Worm (Caenorhabditis elegans) whole organism, young adult: ENCODE results near the gene pqn-53.
A peak's percentile ranks its signal among the peaks of the same experiment; 100 is the strongest.

ENCODE experiments used
- F23B12.7 ChIP-seq: sonication (generic microtip); optimal IDR thresholded peaks from 2 replicates; lab custom pipeline; 2017; ENCODE audit warnings: missing genetic modification characterization, mild to moderate bottlenecking, missing compliant biosample characterization, antibody characterized with exemption, moderate library complexity; ENCODE audit not compliant: insufficient read depth
- F39B2.1 ChIP-seq: fragments of 200-800 bp; sonication (Bioruptor generic); IDR thresholded peaks from 2 replicates; pipeline ENCODE4 v1.3.6; 2022; ENCODE audit warnings: missing genetic modification reagents, missing genetic modification characterization, missing compliant biosample characterization
- K12H6.12 ChIP-seq: fragments of 200-800 bp; sonication (Bioruptor generic); optimal IDR thresholded peaks from 2 replicates; lab custom pipeline; 2018; ENCODE audit warnings: mild to moderate bottlenecking, missing genetic modification characterization, missing compliant biosample characterization
- Y53G8AR.9 ChIP-seq: fragments of 200-800 bp; sonication (Bioruptor generic); conservative IDR thresholded peaks from 2 replicates; pipeline ENCODE4 v1.3.6; 2022; ENCODE audit warnings: missing genetic modification reagents, missing genetic modification characterization, missing compliant biosample characterization
- Y67H2A.10 ChIP-seq: fragments of 200-800 bp; sonication (Bioruptor generic); conservative IDR thresholded peaks from 2 replicates; pipeline ENCODE4 v1.3.6; 2022; ENCODE audit warnings: missing genetic modification reagents, missing genetic modification characterization, missing compliant biosample characterization
- Y79H2A.3 ChIP-seq: fragments of 200-800 bp; sonication (Bioruptor generic); conservative IDR thresholded peaks from 2 replicates; pipeline ENCODE4 v1.3.6; 2022; ENCODE audit warnings: missing genetic modification reagents, missing genetic modification characterization, missing compliant biosample characterization
- ZK185.1 ChIP-seq: sonication (generic microtip); optimal IDR thresholded peaks from 2 replicates; lab custom pipeline; 2016; ENCODE audit warnings: mild to moderate bottlenecking, missing genetic modification characterization, missing compliant biosample characterization; ENCODE audit not compliant: poor library complexity, severe bottlenecking
- ama-1 ChIP-seq, 3 experiments: fragments of 150-350 bp in 1 of 3; sonication (generic microtip) in 2 of 3; optimal IDR thresholded peaks; 2 replicates each; lab custom pipeline; 2014 to 2018; ENCODE audit warnings: missing biosample characterization in 2 of 3, missing genetic modification characterization in 2 of 3, missing genetic modification reagents in 2 of 3
- athp-1 ChIP-seq: sonication (generic microtip); optimal IDR thresholded peaks from 2 replicates; lab custom pipeline; 2017; ENCODE audit warnings: mild to moderate bottlenecking, missing genetic modification characterization, missing compliant biosample characterization
- attf-5 ChIP-seq: fragments of 200-800 bp; sonication (Bioruptor generic); optimal IDR thresholded peaks from 2 replicates; lab custom pipeline; 2018; ENCODE audit warnings: mild to moderate bottlenecking, missing genetic modification characterization, missing compliant biosample characterization
- attf-6 ChIP-seq: fragments of 200-800 bp; sonication (Bioruptor generic); IDR thresholded peaks from 2 replicates; pipeline ENCODE4 v1.3.6; 2022; ENCODE audit warnings: missing genetic modification reagents, missing genetic modification characterization, missing compliant biosample characterization
- bed-2 ChIP-seq: fragments of 200-800 bp; sonication (Bioruptor generic); IDR thresholded peaks from 2 replicates; pipeline ENCODE4 v1.3.6; 2022; ENCODE audit warnings: missing genetic modification reagents, missing genetic modification characterization, missing compliant biosample characterization
- cebp-1 ChIP-seq, 2 experiments: fragments of 200-800 bp in 1 of 2; sonication (Bioruptor generic) in 1 of 2; sonication (generic microtip) in 1 of 2; IDR thresholded peaks in 1 of 2; optimal IDR thresholded peaks in 1 of 2; 2 replicates each; pipeline versions ENCODE4 v1.3.6 to Lab custom; 2017 to 2022; ENCODE audit warnings: missing compliant biosample characterization in 2 of 2, missing genetic modification characterization in 2 of 2, mild to moderate bottlenecking in 1 of 2, missing genetic modification reagents in 1 of 2, moderate library complexity in 1 of 2
- ceh-40 ChIP-seq: fragments of 200-800 bp; sonication (Bioruptor generic); IDR thresholded peaks from 2 replicates; pipeline ENCODE4 v1.3.6; 2022; ENCODE audit warnings: missing genetic modification characterization, missing compliant biosample characterization
- ceh-58 ChIP-seq: fragments of 200-800 bp; sonication (Bioruptor generic); IDR thresholded peaks from 2 replicates; pipeline ENCODE4 v1.3.6; 2022; ENCODE audit warnings: missing genetic modification characterization, missing compliant biosample characterization
- dpl-1 ChIP-seq: fragments of 150-350 bp; optimal IDR thresholded peaks from 2 replicates; lab custom pipeline; 2014; ENCODE audit warnings: missing biosample characterization, missing genetic modification reagents, missing genetic modification characterization
- egl-44 ChIP-seq: fragments of 200-800 bp; sonication (Bioruptor generic); IDR thresholded peaks from 2 replicates; pipeline ENCODE4 v1.3.6; 2022; ENCODE audit warnings: missing genetic modification reagents, missing genetic modification characterization, missing compliant biosample characterization
- ekl-4 ChIP-seq: fragments of 200-800 bp; sonication (Bioruptor generic); IDR thresholded peaks from 2 replicates; pipeline ENCODE4 v1.3.6; 2022; ENCODE audit warnings: missing genetic modification reagents, missing genetic modification characterization, missing compliant biosample characterization
- him-1 ChIP-seq: sonication (generic microtip); optimal IDR thresholded peaks from 2 replicates; lab custom pipeline; 2016; ENCODE audit warnings: missing genotype, missing genetic modification reagents, missing genetic modification characterization, missing compliant biosample characterization
- hmg-1.2 ChIP-seq: fragments of 200-800 bp; sonication (Bioruptor generic); IDR thresholded peaks from 2 replicates; pipeline ENCODE4 v1.3.6; 2022; ENCODE audit warnings: missing genetic modification reagents, missing genetic modification characterization, missing compliant biosample characterization
- lin-35 ChIP-seq, 3 experiments: fragments of 150-350 bp in 2 of 3; sonication (generic microtip) in 1 of 3; optimal IDR thresholded peaks; 2 replicates each; lab custom pipeline; 2014 to 2018; ENCODE audit warnings: missing biosample characterization in 3 of 3, missing genetic modification characterization in 3 of 3, missing genetic modification reagents in 3 of 3
- lin-40 ChIP-seq: sonication (generic microtip); optimal IDR thresholded peaks from 2 replicates; lab custom pipeline; 2016; ENCODE audit warnings: missing genetic modification characterization, mild to moderate bottlenecking, missing compliant biosample characterization, missing genotype, missing genetic modification reagents
- lin-54 ChIP-seq: fragments of 200-800 bp; sonication (Bioruptor generic); optimal IDR thresholded peaks from 2 replicates; lab custom pipeline; 2018; ENCODE audit warnings: mild to moderate bottlenecking, missing genetic modification characterization, missing compliant biosample characterization
- madf-3 ChIP-seq: fragments of 200-800 bp; sonication (Bioruptor generic); IDR thresholded peaks from 2 replicates; pipeline ENCODE4 v1.3.6; 2022; ENCODE audit warnings: missing genetic modification reagents, missing genetic modification characterization, missing compliant biosample characterization
- madf-6 ChIP-seq: fragments of 200-800 bp; sonication (Bioruptor generic); IDR thresholded peaks from 2 replicates; pipeline ENCODE4 v1.3.6; 2022; ENCODE audit warnings: missing genetic modification reagents, missing genetic modification characterization, missing compliant biosample characterization
- nhr-80 ChIP-seq: sonication (generic microtip); optimal IDR thresholded peaks from 2 replicates; lab custom pipeline; 2016; ENCODE audit warnings: missing genetic modification characterization, missing compliant biosample characterization
- nhr-90 ChIP-seq: sonication (generic microtip); optimal IDR thresholded peaks from 2 replicates; lab custom pipeline; 2016; ENCODE audit warnings: missing genotype, mild to moderate bottlenecking, missing genetic modification characterization, missing compliant biosample characterization
- sdz-38 ChIP-seq: sonication (generic microtip); optimal IDR thresholded peaks from 2 replicates; lab custom pipeline; 2016; ENCODE audit warnings: missing genotype, missing genetic modification characterization, missing compliant biosample characterization
- sea-2 ChIP-seq: fragments of 200-800 bp; sonication (Bioruptor generic); IDR thresholded peaks from 2 replicates; pipeline ENCODE4 v1.3.6; 2022; ENCODE audit warnings: missing genetic modification characterization, missing compliant biosample characterization
- snpc-1.1 ChIP-seq: sonication (generic microtip); optimal IDR thresholded peaks from 2 replicates; lab custom pipeline; 2017; ENCODE audit warnings: missing genetic modification characterization, mild to moderate bottlenecking, missing compliant biosample characterization, antibody characterized with exemption, moderate library complexity, missing genotype, missing genetic modification reagents; ENCODE audit not compliant: insufficient read depth
- sptf-2 ChIP-seq: fragments of 200-800 bp; sonication (Bioruptor generic); optimal IDR thresholded peaks from 2 replicates; lab custom pipeline; 2018; ENCODE audit warnings: mild to moderate bottlenecking, missing genetic modification characterization, missing compliant biosample characterization
- unc-62 ChIP-seq: fragments of 150-350 bp; optimal IDR thresholded peaks from 2 replicates; lab custom pipeline; 2014; ENCODE audit warnings: missing biosample characterization, missing genetic modification reagents, missing genetic modification characterization
- xnd-1 ChIP-seq: sonication (generic microtip); optimal IDR thresholded peaks from 2 replicates; lab custom pipeline; 2016; ENCODE audit warnings: missing genotype, missing genetic modification reagents, missing genetic modification characterization, missing compliant biosample characterization

Gene pqn-53

DNA sequence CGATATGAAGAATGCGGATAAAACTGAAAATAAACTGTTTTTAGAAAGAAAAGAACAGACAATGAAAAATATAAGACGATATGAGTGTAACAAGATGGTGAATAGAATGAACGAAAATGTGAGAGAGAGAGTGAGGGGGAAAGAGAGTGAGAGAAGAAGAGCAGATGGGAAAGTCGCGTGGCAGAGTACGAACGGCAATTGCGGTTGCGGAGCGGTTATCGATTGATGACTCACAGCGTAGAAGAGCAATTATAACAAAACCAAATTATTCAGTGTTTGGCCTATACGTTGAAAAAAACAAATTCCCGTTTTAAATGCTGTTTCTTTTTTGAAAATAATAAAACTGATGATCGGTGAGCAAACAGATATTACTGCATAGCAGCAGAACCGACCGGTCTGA lies at the start of gene pqn-53:
TSS of gene pqn-53 (minus strand) at position 23 of the 400 bp plus-strand sequence.
- TF ChIP-seq madf-3 (GFP tag; lab: Robert Waterston, UW) (0 out of 2 replicates have a peak, but pooled peaks have one; percentile 48), attf-5 (peak; percentile 21), snpc-1.1 (tag; lab: Kevin White, UChicago) (no peak), attf-6 (0 out of 2 replicates have a peak, but pooled peaks have one; percentile 31), ekl-4 (0 out of 2 replicates have a peak, but pooled peaks have one; percentile 31), K12H6.12 (tag; lab: Kevin White, UChicago) (no peak), egl-44 (no peak), nhr-80 (tag; lab: Kevin White, UChicago) (peak; percentile 12), ZK185.1 (tag; lab: Kevin White, UChicago) (peak; percentile 8), hmg-1.2 (GFP tag; lab: Robert Waterston, UW) (peak; percentile 26; the same call in 1 of the 2 replicates), F23B12.7 (tag; lab: Kevin White, UChicago) (no peak), madf-6 (GFP tag; lab: Robert Waterston, UW) (0 out of 2 replicates have a peak, but pooled peaks have one; percentile 26), cebp-1 (GFP tag; IDR thresholded peaks at IDR 0.05; lab: Robert Waterston, UW) (no peak), cebp-1 (tag; optimal IDR thresholded peaks at IDR 0.05; lab: Kevin White, UChicago) (peak; percentile 36), lin-54 (GFP tag; lab: Kevin White, UChicago) (peak; percentile 23)

DNA sequence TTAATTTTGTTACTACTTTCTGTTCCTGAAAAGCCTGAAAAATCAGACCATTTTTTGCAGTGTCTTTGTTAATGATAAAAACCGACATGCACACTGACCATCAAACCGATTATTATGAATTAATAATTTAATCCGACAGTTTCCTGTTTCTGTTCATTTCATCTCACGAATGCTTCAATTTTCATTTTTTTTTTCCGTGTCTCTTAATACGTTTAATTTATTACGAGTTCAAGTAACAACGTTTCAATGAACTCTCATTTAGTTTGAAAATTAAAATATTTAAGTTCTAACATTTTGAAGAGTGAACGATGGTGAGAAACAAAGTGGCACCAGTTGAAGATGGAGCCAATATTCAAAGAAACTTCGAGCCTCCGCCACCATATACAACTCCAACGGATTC lies 49.5 kb upstream of the pqn-53 start, which contains the start of gene spin-1:
TSS of gene spin-1 (plus strand) at position 301 of the 400 bp plus-strand sequence.
- no peak for TF ChIP-seq dpl-1 (GFP tag; lab: Kevin White, UChicago)
- TF ChIP-seq attf-6 = no peak
- TF ChIP-seq lin-40 = no peak
- TF ChIP-seq ekl-4 = no peak
- TF ChIP-seq Y79H2A.3 (GFP tag; lab: Robert Waterston, UW) = no peak
- no peak for TF ChIP-seq Y67H2A.10 (GFP tag; lab: Robert Waterston, UW)
- TF ChIP-seq ama-1 (optimal IDR thresholded peaks at IDR 0.05; lab: Kevin White, UChicago) = no peak
- TF ChIP-seq ama-1 (GFP tag; optimal IDR thresholded peaks at IDR 0.05; lab: Kevin White, UChicago) = no peak
- TF ChIP-seq K12H6.12 (tag; lab: Kevin White, UChicago) = no peak
- TF ChIP-seq nhr-90 (tag; lab: Kevin White, UChicago) = no peak
- TF ChIP-seq Y53G8AR.9 (GFP tag; lab: Robert Waterston, UW) = no peak
- no peak for TF ChIP-seq sptf-2 (GFP tag; lab: Kevin White, UChicago)
- TF ChIP-seq F39B2.1 (GFP tag; lab: Robert Waterston, UW) = no peak
- no peak for TF ChIP-seq ceh-40
- no peak for TF ChIP-seq sea-2 (GFP tag; lab: Robert Waterston, UW)
- no peak for TF ChIP-seq unc-62
- no peak for TF ChIP-seq ceh-58 (GFP tag; lab: Robert Waterston, UW)
- no peak for TF ChIP-seq sdz-38 (tag; lab: Kevin White, UChicago)

DNA sequence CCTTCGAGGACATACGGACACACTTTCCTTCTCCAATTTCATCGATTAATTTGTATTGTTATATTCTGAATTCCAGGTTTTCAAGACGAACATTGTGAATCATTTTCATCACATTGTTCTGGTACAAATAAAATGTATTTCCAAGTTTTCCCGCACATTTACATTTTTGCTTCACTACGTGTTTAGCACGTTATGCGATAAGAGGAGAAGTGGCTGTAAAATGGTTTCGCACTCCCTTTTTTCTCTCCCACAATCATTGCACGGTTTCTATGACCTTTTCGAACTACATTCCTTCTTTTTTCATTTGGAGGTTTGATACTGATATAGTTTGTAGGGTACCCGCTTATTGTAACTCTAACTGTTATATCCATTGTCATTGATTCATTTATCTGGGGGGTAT lies 48.5 kb upstream of the pqn-53 start:
- no peak for TF ChIP-seq xnd-1
- no peak for TF ChIP-seq lin-35 (GFP tag; optimal IDR thresholded peaks at IDR 0.05; lab: Kevin White, UChicago)
- TF ChIP-seq nhr-80 (tag; lab: Kevin White, UChicago) = peak; percentile 70
- TF ChIP-seq him-1 (tag; lab: Kevin White, UChicago) = no peak
- TF ChIP-seq athp-1 (tag; lab: Kevin White, UChicago) = no peak
- no peak for TF ChIP-seq bed-2 (GFP tag; lab: Robert Waterston, UW)
- TF ChIP-seq, all 124 proteins: peak for 1
